Worm (Caenorhabditis elegans) whole organism, L2 larva: ENCODE results near the gene C54D10.5.
A peak's percentile ranks its signal among the peaks of the same experiment; 100 is the strongest.

Experiments used
- F13H6.1 ChIP-seq: sonication (generic microtip); optimal IDR thresholded peaks from 2 replicates; lab custom pipeline; 2016; ENCODE audit warnings: missing genetic modification characterization, missing compliant biosample characterization
- R02D3.7 ChIP-seq: fragments of 150-350 bp; optimal IDR thresholded peaks from 2 replicates; lab custom pipeline; 2014; ENCODE audit warnings: missing biosample characterization, missing genetic modification characterization
- ZK546.5 ChIP-seq: sonication (generic microtip); optimal IDR thresholded peaks from 2 replicates; lab custom pipeline; 2017; ENCODE audit warnings: missing biosample characterization, missing genetic modification characterization
- alr-1 ChIP-seq: fragments of 150-350 bp; optimal IDR thresholded peaks from 2 replicates; lab custom pipeline; 2014; ENCODE audit warnings: missing biosample characterization, missing genetic modification characterization
- ceh-82 ChIP-seq: fragments of 150-350 bp; optimal IDR thresholded peaks from 2 replicates; lab custom pipeline; 2014; ENCODE audit warnings: missing biosample characterization, missing genetic modification characterization
- dmd-4 ChIP-seq: sonication (generic microtip); optimal IDR thresholded peaks from 2 replicates; lab custom pipeline; 2017; ENCODE audit warnings: missing biosample characterization, missing genetic modification characterization
- lsy-2 ChIP-seq, 2 experiments: fragments of 150-350 bp in 1 of 2; sonication (generic microtip) in 1 of 2; optimal IDR thresholded peaks; 2 replicates each; lab custom pipeline; 2014 to 2017; ENCODE audit warnings: missing biosample characterization in 2 of 2, missing genetic modification characterization in 2 of 2
- nhr-237 ChIP-seq: fragments of 150-350 bp; optimal IDR thresholded peaks from 2 replicates; lab custom pipeline; 2014; ENCODE audit warnings: missing biosample characterization, missing genetic modification characterization
- nhr-25 ChIP-seq: fragments of 150-350 bp; sonication (generic microtip); optimal IDR thresholded peaks from 3 replicates; lab custom pipeline; 2014; ENCODE audit warnings: missing biosample characterization, missing genetic modification characterization
- skn-1 ChIP-seq: sonication (generic microtip); optimal IDR thresholded peaks from 2 replicates; lab custom pipeline; 2017; ENCODE audit warnings: missing biosample characterization, missing genetic modification characterization
- snpc-4 ChIP-seq: fragments of 150-350 bp; optimal IDR thresholded peaks from 2 replicates; lab custom pipeline; 2014; ENCODE audit warnings: missing biosample characterization, missing genetic modification characterization
- unc-39 ChIP-seq: fragments of 150-350 bp; optimal IDR thresholded peaks from 2 replicates; lab custom pipeline; 2014; ENCODE audit warnings: missing biosample characterization, missing genetic modification characterization
- unc-62 ChIP-seq: fragments of 150-350 bp; optimal IDR thresholded peaks from 2 replicates; lab custom pipeline; 2014; ENCODE audit warnings: missing biosample characterization, missing genetic modification reagents, missing genetic modification characterization
- ztf-11 ChIP-seq: sonication (generic microtip); optimal IDR thresholded peaks from 2 replicates; lab custom pipeline; 2017; ENCODE audit warnings: missing biosample characterization, missing genetic modification characterization

ce11 chrV:12462908-12463307 lies 33.8 kb downstream of the C54D10.5 start, which contains the start of gene egl-10:
- TF ChIP-seq skn-1 (tag; lab: Kevin White, UChicago) (no peak), nhr-237 (no peak), unc-62 (no peak), lsy-2 (tag; optimal IDR thresholded peaks at IDR 0.05; lab: Kevin White, UChicago) (peak in 1 of 2 experiments; percentile 8), ceh-82 (tag; lab: Kevin White, UChicago) (no peak), unc-39 (no peak), F13H6.1 (tag; lab: Kevin White, UChicago) (no peak), nhr-25 (no peak), snpc-4 (tag; lab: Kevin White, UChicago) (no peak), R02D3.7 (tag; lab: Kevin White, UChicago) (no peak), ztf-11 (tag; lab: Kevin White, UChicago) (no peak), dmd-4 (tag; lab: Kevin White, UChicago) (no peak), alr-1 (tag; lab: Kevin White, UChicago) (no peak), ZK546.5 (tag; lab: Kevin White, UChicago) (no peak)
